Worm (Caenorhabditis elegans): ENCODE results near the gene tric-1B.2.

- no peak for TF ChIP-seq fos-1 (tag; optimal IDR thresholded peaks at IDR 0.05)
- TF ChIP-seq jun-1 (tag; optimal IDR thresholded peaks at IDR 0.05): no peak
- no peak for TF ChIP-seq ama-1 (optimal IDR thresholded peaks at IDR 0.05)
- no peak for TF ChIP-seq ceh-9 (tag; optimal IDR thresholded peaks at IDR 0.05)
- TF ChIP-seq nhr-67 (tag; optimal IDR thresholded peaks at IDR 0.05): no peak
- no peak for TF ChIP-seq zag-1 (tag; optimal IDR thresholded peaks at IDR 0.05)
These were observed 30.1 kb downstream of the tric-1B.2 start, which contains the start of gene tag-276 for ce11 chrII:12249042-12249441.
